Worm (Caenorhabditis elegans): ENCODE results near the gene clec-78.

ce11 chrIV:4053405-4053804 is 64.5 kb downstream of the clec-78 start:
- TF ChIP-seq tbx-37 (GFP tag; conservative IDR thresholded peaks at IDR 0.05) (no peak), flt-1 (GFP tag; IDR thresholded peaks at IDR 0.05) (no peak), ceh-13 (GFP tag; optimal IDR thresholded peaks at IDR 0.05) (no peak), tra-4 (tag; optimal IDR thresholded peaks at IDR 0.05) (no peak), pes-1 (GFP tag; IDR thresholded peaks at IDR 0.05) (no peak), aly-1 (tag; optimal IDR thresholded peaks at IDR 0.05) (no peak)
